Worm (Caenorhabditis elegans) whole organism, mixed stage, embryonic: ENCODE results near the gene vit-1.
A peak's percentile ranks its signal among the peaks of the same experiment; 100 is the strongest.

Source experiments
- bed-3 ChIP-seq: fragments of 200-800 bp; sonication (Bioruptor generic); optimal IDR thresholded peaks from 3 replicates; lab custom pipeline; 2018; ENCODE audit warnings: mild to moderate bottlenecking, missing genetic modification characterization, moderate library complexity, missing compliant biosample characterization
- ceh-39 ChIP-seq: fragments of 150-350 bp; optimal IDR thresholded peaks from 2 replicates; lab custom pipeline; 2014; ENCODE audit warnings: missing biosample characterization, missing genetic modification characterization
- ceh-83 ChIP-seq: fragments of 200-800 bp; sonication (Bioruptor generic); optimal IDR thresholded peaks from 2 replicates; lab custom pipeline; 2018; ENCODE audit warnings: mild to moderate bottlenecking, missing genetic modification characterization, missing compliant biosample characterization
- cnd-1 ChIP-seq: fragments of 200-800 bp; sonication (Bioruptor generic); optimal IDR thresholded peaks from 2 replicates; lab custom pipeline; 2018; ENCODE audit warnings: mild to moderate bottlenecking, missing genetic modification characterization, missing compliant biosample characterization
- drap-1 ChIP-seq: fragments of 200-800 bp; sonication (Bioruptor generic); optimal IDR thresholded peaks from 3 replicates; lab custom pipeline; 2018; ENCODE audit warnings: mild to moderate bottlenecking, missing genetic modification characterization, missing compliant biosample characterization
- elt-1 ChIP-seq: sonication (generic microtip); optimal IDR thresholded peaks from 2 replicates; lab custom pipeline; 2017; ENCODE audit warnings: missing genetic modification characterization, mild to moderate bottlenecking, missing compliant biosample characterization, antibody characterized with exemption, moderate library complexity, borderline replicate concordance; ENCODE audit not compliant: insufficient read depth
- elt-3 ChIP-seq: fragments of 150-350 bp; optimal IDR thresholded peaks from 2 replicates; lab custom pipeline; 2014; ENCODE audit warnings: missing biosample characterization, missing genetic modification characterization
- flh-1 ChIP-seq: fragments of 200-800 bp; sonication (Bioruptor generic); optimal IDR thresholded peaks from 2 replicates; lab custom pipeline; 2018; ENCODE audit warnings: mild to moderate bottlenecking, missing genetic modification characterization, moderate library complexity, missing compliant biosample characterization
- hlh-1 ChIP-seq: fragments of 150-350 bp; optimal IDR thresholded peaks from 2 replicates; lab custom pipeline; 2014; ENCODE audit warnings: missing biosample characterization, missing genetic modification reagents, missing genetic modification characterization
- lin-13 ChIP-seq: fragments of 150-350 bp; optimal IDR thresholded peaks from 2 replicates; lab custom pipeline; 2014; ENCODE audit warnings: missing biosample characterization, missing genetic modification characterization
- lin-32 ChIP-seq: fragments of 200-800 bp; sonication (Bioruptor generic); optimal IDR thresholded peaks from 2 replicates; lab custom pipeline; 2018; ENCODE audit warnings: mild to moderate bottlenecking, missing genetic modification characterization, missing compliant biosample characterization
- mep-1 ChIP-seq: fragments of 150-350 bp; optimal IDR thresholded peaks from 2 replicates; lab custom pipeline; 2017; ENCODE audit warnings: missing biosample characterization, missing genetic modification reagents, missing genetic modification characterization, inconsistent platforms
- mls-2 ChIP-seq: sonication (generic microtip); optimal IDR thresholded peaks from 2 replicates; lab custom pipeline; 2016; ENCODE audit warnings: mild to moderate bottlenecking, missing genetic modification characterization, moderate library complexity, missing compliant biosample characterization
- nhr-12 ChIP-seq: fragments of 150-350 bp; optimal IDR thresholded peaks from 2 replicates; lab custom pipeline; 2014; ENCODE audit warnings: missing biosample characterization, missing genetic modification characterization
- nhr-2 ChIP-seq: fragments of 150-350 bp; optimal IDR thresholded peaks from 2 replicates; lab custom pipeline; 2014; ENCODE audit warnings: missing biosample characterization, missing genetic modification characterization
- nhr-237 ChIP-seq: fragments of 150-350 bp; optimal IDR thresholded peaks from 2 replicates; lab custom pipeline; 2014; ENCODE audit warnings: missing biosample characterization, missing genetic modification characterization
- nhr-28 ChIP-seq: fragments of 150-350 bp; optimal IDR thresholded peaks from 2 replicates; lab custom pipeline; 2014; ENCODE audit warnings: missing biosample characterization, missing genetic modification characterization
- nhr-76 ChIP-seq: sonication (generic microtip); optimal IDR thresholded peaks from 2 replicates; lab custom pipeline; 2017; ENCODE audit warnings: missing biosample characterization, missing genetic modification characterization
- pha-4 ChIP-seq: fragments of 150-350 bp; optimal IDR thresholded peaks from 2 replicates; lab custom pipeline; 2018; ENCODE audit warnings: missing biosample characterization, missing genetic modification reagents, missing genetic modification characterization
- sem-2 ChIP-seq: fragments of 200-800 bp; sonication (Bioruptor generic); optimal IDR thresholded peaks from 2 replicates; lab custom pipeline; 2018; ENCODE audit warnings: mild to moderate bottlenecking, missing genetic modification characterization, missing compliant biosample characterization
- snpc-4 ChIP-seq: fragments of 150-350 bp; optimal IDR thresholded peaks from 2 replicates; lab custom pipeline; 2014; ENCODE audit warnings: missing biosample characterization, missing genetic modification characterization
- sptf-1 ChIP-seq: sonication (generic microtip); optimal IDR thresholded peaks from 2 replicates; lab custom pipeline; 2017; ENCODE audit warnings: mild to moderate bottlenecking, missing genetic modification characterization, moderate library complexity, missing compliant biosample characterization
- tbx-8 ChIP-seq: fragments of 200-800 bp; sonication (Bioruptor generic); optimal IDR thresholded peaks from 2 replicates; lab custom pipeline; 2018; ENCODE audit warnings: mild to moderate bottlenecking, missing genetic modification characterization, moderate library complexity, missing compliant biosample characterization
- unc-120 ChIP-seq: sonication (generic microtip); optimal IDR thresholded peaks from 2 replicates; lab custom pipeline; 2017; ENCODE audit warnings: missing genetic modification characterization, missing compliant biosample characterization; ENCODE audit not compliant: poor library complexity, severe bottlenecking
- unc-39 ChIP-seq: fragments of 150-350 bp; optimal IDR thresholded peaks from 2 replicates; lab custom pipeline; 2014; ENCODE audit warnings: missing biosample characterization, missing genetic modification characterization
- unc-62 ChIP-seq: fragments of 150-350 bp; optimal IDR thresholded peaks from 2 replicates; lab custom pipeline; 2014; ENCODE audit warnings: missing biosample characterization, missing genetic modification reagents, missing genetic modification characterization
- zip-8 ChIP-seq: fragments of 150-350 bp; optimal IDR thresholded peaks from 2 replicates; lab custom pipeline; 2014; ENCODE audit warnings: missing biosample characterization, missing genetic modification characterization
- ztf-11 ChIP-seq: fragments of 150-350 bp; optimal IDR thresholded peaks from 2 replicates; lab custom pipeline; 2014; ENCODE audit warnings: missing biosample characterization, missing genetic modification characterization

The vit-1 gene

ce11 chrX:7743939-7744338 lies 16.2 kb downstream of the vit-1 start, which contains the start of gene ref-2:
Gene ref-2, plus strand, starts transcription at chrX:7744239.
- TF ChIP-seq zip-8 (tag; lab: Kevin White, UChicago): no peak
- TF ChIP-seq elt-3 (tag; lab: Kevin White, UChicago): no peak
- TF ChIP-seq hlh-1 (tag; lab: Kevin White, UChicago): no peak
- no peak for TF ChIP-seq drap-1 (GFP tag; lab: Kevin White, UChicago)
- TF ChIP-seq tbx-8 (GFP tag; lab: Kevin White, UChicago): no peak
- no peak for TF ChIP-seq ceh-83 (GFP tag; lab: Kevin White, UChicago)
- no peak for TF ChIP-seq nhr-12 (tag; lab: Kevin White, UChicago)
- no peak for TF ChIP-seq lin-32 (GFP tag; lab: Kevin White, UChicago)
- no peak for TF ChIP-seq nhr-237 (tag; lab: Kevin White, UChicago)
- TF ChIP-seq ztf-11 (tag; lab: Kevin White, UChicago): no peak
- TF ChIP-seq nhr-2 (tag; lab: Kevin White, UChicago): no peak
- no peak for TF ChIP-seq nhr-28 (tag; lab: Kevin White, UChicago)
- TF ChIP-seq sem-2 (GFP tag; lab: Kevin White, UChicago): no peak
- TF ChIP-seq unc-120 (tag; lab: Kevin White, UChicago): no peak
- TF ChIP-seq cnd-1 (tag; lab: Kevin White, UChicago): no peak
- no peak for TF ChIP-seq mep-1 (tag; lab: Kevin White, UChicago)
- no peak for TF ChIP-seq mls-2 (tag; lab: Kevin White, UChicago)
- TF ChIP-seq bed-3 (GFP tag; lab: Kevin White, UChicago): no peak
- no peak for TF ChIP-seq snpc-4

- TF ChIP-seq drap-1 (GFP tag; lab: Kevin White, UChicago) (no peak), unc-62 (GFP tag; lab: Kevin White, UChicago) (no peak), nhr-2 (tag; lab: Kevin White, UChicago) (no peak), nhr-28 (tag; lab: Kevin White, UChicago) (no peak), elt-3 (tag; lab: Kevin White, UChicago) (no peak)
Observed at ce11 chrX:7745386-7745785, 17.7 kb downstream of the vit-1 start.

ce11 chrX:7750084-7750483 lies 22.4 kb downstream of the vit-1 start:
- TF ChIP-seq mls-2 (tag; lab: Kevin White, UChicago) (no peak), elt-3 (tag; lab: Kevin White, UChicago) (no peak), nhr-2 (tag; lab: Kevin White, UChicago) (peak; percentile 35)

ce11 chrX:7752770-7753169 lies 25.1 kb downstream of the vit-1 start, which contains the start of gene deg-1:
Gene deg-1, plus strand, starts transcription at chrX:7753070.
- no peak for TF ChIP-seq lin-13 (tag; lab: Kevin White, UChicago)

ce11 chrX:7773714-7774318 lies 46.1 kb downstream of the vit-1 start:
- peak; percentile 21 for TF ChIP-seq sptf-1 (tag; lab: Kevin White, UChicago)
- no peak for TF ChIP-seq pha-4 (tag; lab: Kevin White, UChicago)
- peak; percentile 83 for TF ChIP-seq elt-1 (tag; lab: Kevin White, UChicago)
- no peak for TF ChIP-seq flh-1 (GFP tag; lab: Kevin White, UChicago)

ce11 chrX:7776509-7777001 lies 48.9 kb downstream of the vit-1 start, which contains the start of gene mec-7:
Gene mec-7, minus strand, starts transcription at chrX:7776689.
- TF ChIP-seq unc-39 (tag; lab: Kevin White, UChicago): no peak
- no peak for TF ChIP-seq sem-2 (GFP tag; lab: Kevin White, UChicago)
- TF ChIP-seq sptf-1 (tag; lab: Kevin White, UChicago): no peak
- TF ChIP-seq nhr-76 (tag; lab: Kevin White, UChicago): no peak
- no peak for TF ChIP-seq mep-1 (tag; lab: Kevin White, UChicago)
- TF ChIP-seq ceh-39: no peak
